Worm (Caenorhabditis elegans) whole organism, L1 larva: Measurements from ENCODE around the gene rpn-11.

ENCODE experiments used
- aha-1 ChIP-seq: fragments of 150-350 bp; optimal IDR thresholded peaks from 2 replicates; lab custom pipeline; 2014; ENCODE audit warnings: missing biosample characterization, missing genetic modification characterization
- alr-1 ChIP-seq: fragments of 200-800 bp; sonication (Bioruptor generic); optimal IDR thresholded peaks from 2 replicates; lab custom pipeline; 2018; ENCODE audit warnings: borderline replicate concordance, mild to moderate bottlenecking, missing genetic modification characterization, missing compliant biosample characterization
- ama-1 ChIP-seq: fragments of 150-350 bp; optimal IDR thresholded peaks from 2 replicates; lab custom pipeline; 2014
- irx-1 ChIP-seq: sonication (generic microtip); optimal IDR thresholded peaks from 2 replicates; lab custom pipeline; 2016; ENCODE audit warnings: missing genetic modification characterization, missing compliant biosample characterization
- lin-13 ChIP-seq: fragments of 150-350 bp; optimal IDR thresholded peaks from 2 replicates; lab custom pipeline; 2014; ENCODE audit warnings: missing biosample characterization, missing genetic modification reagents, missing genetic modification characterization
- lin-39 ChIP-seq: fragments of 150-350 bp; optimal IDR thresholded peaks from 2 replicates; lab custom pipeline; 2014; ENCODE audit warnings: missing biosample characterization, missing genetic modification reagents, missing genetic modification characterization
- lsy-2 ChIP-seq, 2 experiments: fragments of 150-350 bp; optimal IDR thresholded peaks; 2 replicates each; lab custom pipeline; 2014; ENCODE audit warnings: missing biosample characterization in 2 of 2, missing genetic modification characterization in 2 of 2
- nhr-237 ChIP-seq: fragments of 150-350 bp; optimal IDR thresholded peaks from 2 replicates; lab custom pipeline; 2014; ENCODE audit warnings: missing biosample characterization, missing genetic modification characterization
- nhr-76 ChIP-seq: sonication (generic microtip); optimal IDR thresholded peaks from 2 replicates; lab custom pipeline; 2017; ENCODE audit warnings: missing biosample characterization, missing genetic modification characterization
- unc-130 ChIP-seq: fragments of 150-350 bp; optimal IDR thresholded peaks from 2 replicates; lab custom pipeline; 2017; ENCODE audit warnings: missing biosample characterization, missing genetic modification characterization, inconsistent platforms
- unc-62 ChIP-seq: fragments of 150-350 bp; optimal IDR thresholded peaks from 2 replicates; lab custom pipeline; 2014; ENCODE audit warnings: missing biosample characterization, missing genetic modification reagents, missing genetic modification characterization
- unc-86 ChIP-seq: sonication (generic microtip); optimal IDR thresholded peaks from 2 replicates; lab custom pipeline; 2016; ENCODE audit warnings: missing genetic modification characterization, missing compliant biosample characterization
- unc-98 ChIP-seq: fragments of 200-800 bp; sonication (Bioruptor generic); IDR thresholded peaks from 2 replicates; pipeline ENCODE4 v1.3.6; 2022; ENCODE audit warnings: missing genetic modification characterization, missing compliant biosample characterization
- vab-15 ChIP-seq: sonication (generic microtip); optimal IDR thresholded peaks from 2 replicates; lab custom pipeline; 2017; ENCODE audit warnings: missing genotype, mild to moderate bottlenecking, missing genetic modification characterization, missing compliant biosample characterization

DNA sequence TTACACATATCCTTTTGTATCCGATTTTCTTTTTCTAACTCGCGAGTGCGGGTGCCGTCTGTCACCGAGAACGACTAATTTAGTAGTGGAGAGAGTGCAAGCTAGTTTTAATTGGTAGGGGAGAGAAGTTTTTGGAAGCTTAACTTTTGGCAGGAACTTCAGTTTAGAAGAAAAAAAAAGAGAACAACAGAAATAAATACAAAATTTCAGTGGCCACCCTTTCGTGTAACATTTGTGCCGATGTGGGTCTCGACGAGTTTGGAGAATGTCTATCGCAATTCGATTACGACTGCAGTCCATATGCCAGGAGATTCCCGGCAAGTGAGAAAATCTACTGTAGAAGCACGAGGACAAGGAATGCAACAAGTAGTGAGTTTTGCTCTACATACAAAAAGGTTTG, 23.8 kb upstream of the rpn-11 start:
- TF ChIP-seq vab-15 (tag; lab: Kevin White, UChicago) = no peak
- TF ChIP-seq unc-98 (GFP tag; lab: Robert Waterston, UW) = no peak
- no peak for TF ChIP-seq irx-1 (tag; lab: Kevin White, UChicago)
- no peak for TF ChIP-seq alr-1 (tag; lab: Kevin White, UChicago)
- no peak for TF ChIP-seq lin-39 (tag; lab: Kevin White, UChicago)
- TF ChIP-seq lsy-2 (tag; optimal IDR thresholded peaks at IDR 0.05; lab: Kevin White, UChicago) = no peak
- no peak for TF ChIP-seq unc-86 (tag; lab: Kevin White, UChicago)
- no peak for TF ChIP-seq lin-13 (GFP tag; lab: Kevin White, UChicago)
- TF ChIP-seq unc-130 = no peak
- no peak for TF ChIP-seq aha-1
- no peak for TF ChIP-seq nhr-237 (tag; lab: Kevin White, UChicago)
- TF ChIP-seq unc-62 (GFP tag; lab: Kevin White, UChicago) = no peak
- TF ChIP-seq nhr-76 (tag; lab: Kevin White, UChicago) = no peak
- TF ChIP-seq ama-1 (lab: Kevin White, UChicago) = no peak
